Worm (Caenorhabditis elegans): ENCODE measurements around the gene rnf-5.
A peak's percentile ranks its signal among the peaks of the same experiment; 100 is the strongest.

Gene rnf-5

ce11 chrIII:4196301-4196987 lies 29.8 kb upstream of the rnf-5 start:
- TF ChIP-seq ceh-82 (tag; optimal IDR thresholded peaks at IDR 0.05) (no peak), mab-5 (tag; optimal IDR thresholded peaks at IDR 0.05) (peak; percentile 44), C34F6.9 (tag; optimal IDR thresholded peaks at IDR 0.05) (peak; percentile 89), unc-55 (GFP tag; optimal IDR thresholded peaks at IDR 0.05) (peak; percentile 88), ama-1 (optimal IDR thresholded peaks at IDR 0.05) (peak; percentile 46), nhr-21 (tag; optimal IDR thresholded peaks at IDR 0.05) (peak; percentile 22), nhr-6 (tag; optimal IDR thresholded peaks at IDR 0.05) (no peak), egl-27 (tag; optimal IDR thresholded peaks at IDR 0.05) (no peak), nhr-129 (tag; optimal IDR thresholded peaks at IDR 0.05) (peak; percentile 58), F13H6.1 (tag; optimal IDR thresholded peaks at IDR 0.05) (peak; percentile 22), lin-13 (GFP tag; optimal IDR thresholded peaks at IDR 0.05) (peak; percentile 46), nhr-11 (tag; optimal IDR thresholded peaks at IDR 0.05) (no peak), blmp-1 (tag; optimal IDR thresholded peaks at IDR 0.05; ENCODE audit: insufficient read depth) (no peak), lsy-2 (tag; optimal IDR thresholded peaks at IDR 0.05) (peak; percentile 28 to 80), mdl-1 (tag; optimal IDR thresholded peaks at IDR 0.05) (peak; percentile 89 to 91), dmd-4 (tag; optimal IDR thresholded peaks at IDR 0.05) (no peak), fos-1 (tag; optimal IDR thresholded peaks at IDR 0.05) (peak; percentile 25), nhr-77 (tag; optimal IDR thresholded peaks at IDR 0.05) (no peak), sma-9 (GFP tag; optimal IDR thresholded peaks at IDR 0.05) (peak; percentile 60), sma-9 (tag; optimal IDR thresholded peaks at IDR 0.05) (no peak), crh-2 (tag; optimal IDR thresholded peaks at IDR 0.05) (peak; percentile 77), lin-11 (tag; optimal IDR thresholded peaks at IDR 0.05) (peak; percentile 47)

ce11 chrIII:4195306-4196008 lies 28.8 kb upstream of the rnf-5 start:
- TF ChIP-seq aly-2 (tag; optimal IDR thresholded peaks at IDR 0.05), result no peak
- no peak for TF ChIP-seq ceh-82 (tag; optimal IDR thresholded peaks at IDR 0.05)
- TF ChIP-seq mab-5 (tag; optimal IDR thresholded peaks at IDR 0.05), result no peak
- peak; percentile 72 for TF ChIP-seq crh-2 (tag; optimal IDR thresholded peaks at IDR 0.05)
- TF ChIP-seq sma-3 (GFP tag; optimal IDR thresholded peaks at IDR 0.05), result peak; percentile 30
- TF ChIP-seq nhr-10 (tag; optimal IDR thresholded peaks at IDR 0.05), result no peak
- peak; percentile 5 for TF ChIP-seq fos-1 (tag; optimal IDR thresholded peaks at IDR 0.05)
- no peak for TF ChIP-seq nhr-11 (tag; optimal IDR thresholded peaks at IDR 0.05)
- TF ChIP-seq mbf-1 (tag; optimal IDR thresholded peaks at IDR 0.05), result no peak
- TF ChIP-seq nhr-23 (tag; optimal IDR thresholded peaks at IDR 0.05), result no peak
- peak; percentile 40 for TF ChIP-seq sma-9 (GFP tag; optimal IDR thresholded peaks at IDR 0.05)
- TF ChIP-seq sma-9 (tag; optimal IDR thresholded peaks at IDR 0.05), result no peak
- TF ChIP-seq nhr-77 (tag; optimal IDR thresholded peaks at IDR 0.05), result no peak
- TF ChIP-seq Y55F3AM.14 (GFP tag; optimal IDR thresholded peaks at IDR 0.05), result peak; percentile 38
- TF ChIP-seq unc-39 (tag; optimal IDR thresholded peaks at IDR 0.05), result no peak
- no peak for TF ChIP-seq skn-1 (tag; optimal IDR thresholded peaks at IDR 0.05)
- peak; percentile 56 for TF ChIP-seq nhr-129 (tag; optimal IDR thresholded peaks at IDR 0.05)
- TF ChIP-seq ztf-4 (tag; optimal IDR thresholded peaks at IDR 0.05), result peak; percentile 88
- peak; percentile 91 for TF ChIP-seq ama-1 (optimal IDR thresholded peaks at IDR 0.05)
- no peak for TF ChIP-seq lin-39 (tag; optimal IDR thresholded peaks at IDR 0.05)
- no peak for TF ChIP-seq ztf-1 (GFP tag; conservative IDR thresholded peaks at IDR 0.05)
- TF ChIP-seq nhr-237 (tag; optimal IDR thresholded peaks at IDR 0.05), result no peak
- TF ChIP-seq F13H6.1 (tag; optimal IDR thresholded peaks at IDR 0.05), result peak; percentile 21
- no peak for TF ChIP-seq egl-27 (tag; optimal IDR thresholded peaks at IDR 0.05)
- TF ChIP-seq unc-55 (GFP tag; optimal IDR thresholded peaks at IDR 0.05), result peak; percentile 31
- no peak for TF ChIP-seq ztf-11 (tag; optimal IDR thresholded peaks at IDR 0.05)
- no peak for TF ChIP-seq R02D3.7 (tag; optimal IDR thresholded peaks at IDR 0.05)
- TF ChIP-seq peb-1 (tag; optimal IDR thresholded peaks at IDR 0.05), result no peak
- TF ChIP-seq unc-62 (GFP tag; optimal IDR thresholded peaks at IDR 0.05), result no peak
- TF ChIP-seq snpc-4 (tag; optimal IDR thresholded peaks at IDR 0.05), result no peak
- TF ChIP-seq alr-1 (tag; optimal IDR thresholded peaks at IDR 0.05), result no peak
- peak; percentile 50 for TF ChIP-seq gmeb-1 (tag; optimal IDR thresholded peaks at IDR 0.05)
- peak; percentile 28 for TF ChIP-seq nhr-6 (tag; optimal IDR thresholded peaks at IDR 0.05)
- TF ChIP-seq nhr-12 (tag; optimal IDR thresholded peaks at IDR 0.05), result no peak
- TF ChIP-seq lin-11 (tag; optimal IDR thresholded peaks at IDR 0.05), result no peak
- peak; percentile 10 for TF ChIP-seq zag-1 (tag; optimal IDR thresholded peaks at IDR 0.05)
- peak; percentile 82 for TF ChIP-seq nhr-21 (tag; optimal IDR thresholded peaks at IDR 0.05)
- TF ChIP-seq elt-3 (tag; optimal IDR thresholded peaks at IDR 0.05), result no peak
- no peak for TF ChIP-seq ceh-16 (tag; optimal IDR thresholded peaks at IDR 0.05)
- TF ChIP-seq nhr-25 (tag; optimal IDR thresholded peaks at IDR 0.05), result peak; percentile 38
- TF ChIP-seq mdl-1 (tag; optimal IDR thresholded peaks at IDR 0.05), result no peak
- TF ChIP-seq sem-4 (tag; optimal IDR thresholded peaks at IDR 0.05), result no peak
- TF ChIP-seq lin-13 (GFP tag; optimal IDR thresholded peaks at IDR 0.05), result peak; percentile 68
- TF ChIP-seq C34F6.9 (tag; optimal IDR thresholded peaks at IDR 0.05), result no peak
- peak; percentile 44 to 70 for TF ChIP-seq lsy-2 (tag; optimal IDR thresholded peaks at IDR 0.05)
- no peak for TF ChIP-seq elt-1 (tag; optimal IDR thresholded peaks at IDR 0.05)
